Worm (Caenorhabditis elegans) whole organism, L2 larva: Measurements from ENCODE around the gene set-5.

ENCODE experiments used
- F13H6.1 ChIP-seq: sonication (generic microtip); optimal IDR thresholded peaks from 2 replicates; lab custom pipeline; 2016; ENCODE audit warnings: missing genetic modification characterization, missing compliant biosample characterization
- ZK546.5 ChIP-seq: sonication (generic microtip); optimal IDR thresholded peaks from 2 replicates; lab custom pipeline; 2017; ENCODE audit warnings: missing biosample characterization, missing genetic modification characterization
- aly-2 ChIP-seq: fragments of 150-350 bp; optimal IDR thresholded peaks from 2 replicates; lab custom pipeline; 2014; ENCODE audit warnings: missing biosample characterization, missing genetic modification characterization
- ceh-82 ChIP-seq: fragments of 150-350 bp; optimal IDR thresholded peaks from 2 replicates; lab custom pipeline; 2014; ENCODE audit warnings: missing biosample characterization, missing genetic modification characterization
- egl-27 ChIP-seq: sonication (generic microtip); optimal IDR thresholded peaks from 3 replicates; lab custom pipeline; 2017; ENCODE audit warnings: missing biosample characterization, missing genetic modification reagents, missing genetic modification characterization
- fos-1 ChIP-seq: fragments of 150-350 bp; optimal IDR thresholded peaks from 2 replicates; lab custom pipeline; 2014; ENCODE audit warnings: missing biosample characterization, missing genetic modification characterization
- lin-13 ChIP-seq: fragments of 150-350 bp; optimal IDR thresholded peaks from 2 replicates; lab custom pipeline; 2014; ENCODE audit warnings: missing biosample characterization, missing genetic modification reagents, missing genetic modification characterization
- mab-5 ChIP-seq: fragments of 150-350 bp; optimal IDR thresholded peaks from 2 replicates; lab custom pipeline; 2014; ENCODE audit warnings: missing biosample characterization, missing genetic modification characterization
- unc-39 ChIP-seq: fragments of 150-350 bp; optimal IDR thresholded peaks from 2 replicates; lab custom pipeline; 2014; ENCODE audit warnings: missing biosample characterization, missing genetic modification characterization
- zag-1 ChIP-seq: fragments of 150-350 bp; optimal IDR thresholded peaks from 2 replicates; lab custom pipeline; 2014; ENCODE audit warnings: missing biosample characterization, missing genetic modification characterization
- ztf-1 ChIP-seq: fragments of 200-800 bp; sonication (Bioruptor generic); conservative IDR thresholded peaks from 2 replicates; pipeline ENCODE4 v1.3.6; 2022; ENCODE audit warnings: missing genetic modification characterization, missing compliant biosample characterization
- ztf-11 ChIP-seq: sonication (generic microtip); optimal IDR thresholded peaks from 2 replicates; lab custom pipeline; 2017; ENCODE audit warnings: missing biosample characterization, missing genetic modification characterization

- TF ChIP-seq egl-27 (tag; lab: Kevin White, UChicago): no peak
- TF ChIP-seq ztf-11: no peak
- TF ChIP-seq F13H6.1 (tag; lab: Kevin White, UChicago): no peak
- TF ChIP-seq mab-5: no peak
- no peak for TF ChIP-seq ztf-1
- no peak for TF ChIP-seq aly-2 (tag; lab: Kevin White, UChicago)
- no peak for TF ChIP-seq lin-13 (GFP tag; lab: Kevin White, UChicago)
- TF ChIP-seq unc-39 (tag; lab: Kevin White, UChicago): no peak
- no peak for TF ChIP-seq ZK546.5 (tag; lab: Kevin White, UChicago)
- TF ChIP-seq ceh-82 (tag; lab: Kevin White, UChicago): no peak
- no peak for TF ChIP-seq fos-1 (tag; lab: Kevin White, UChicago)
- no peak for TF ChIP-seq zag-1
Measured at ce11 chrV:14684359-14685312, 14.1 kb upstream of the set-5 start, which contains the start of gene hsp-90.
